Worm (Caenorhabditis elegans): ENCODE data around the gene C26H9A.3.
A peak's percentile ranks its signal among the peaks of the same experiment; 100 is the strongest.

The C26H9A.3 gene

DNA sequence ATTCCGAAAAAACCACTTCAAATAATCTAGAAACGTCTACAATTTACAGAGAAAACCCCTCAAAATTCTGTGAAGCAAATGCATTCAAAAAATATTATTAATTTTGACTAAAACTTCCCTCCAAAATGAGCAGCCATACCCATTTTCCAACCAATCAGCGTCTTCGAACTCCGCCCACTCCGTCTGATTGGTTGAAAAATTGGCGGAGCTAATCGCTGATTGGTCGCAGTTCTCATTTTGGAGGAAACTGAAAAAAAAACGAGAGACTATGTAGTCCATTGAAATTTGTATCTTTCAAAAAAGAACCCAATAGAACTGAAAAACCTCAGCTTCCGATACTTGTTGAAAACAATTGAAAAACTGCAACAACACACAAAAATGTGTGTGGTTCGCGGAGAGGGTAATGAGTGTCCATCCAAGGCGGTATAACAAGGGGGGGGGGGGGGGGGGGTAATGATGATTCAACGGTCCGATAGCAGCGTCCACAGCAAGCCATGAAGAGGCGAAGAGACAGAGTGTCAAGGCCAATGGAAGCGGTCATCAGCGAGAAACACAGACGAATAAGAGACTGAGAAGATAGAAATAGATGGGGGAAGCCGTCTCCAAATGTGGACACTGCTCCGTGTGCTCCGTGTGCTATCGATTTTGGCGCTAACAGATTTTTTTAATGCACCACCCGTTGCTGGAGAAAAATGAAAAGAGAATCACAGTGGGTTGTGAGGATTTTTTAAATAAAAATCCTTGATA is 22.1 kb downstream of the C26H9A.3 start:
- TF ChIP-seq nfyb-1 (GFP tag; IDR thresholded peaks at IDR 0.05) (peak; percentile 69; the same call in 1 of the 2 replicates), zfh-2 (GFP tag; conservative IDR thresholded peaks at IDR 0.05) (peak; percentile 72), D2030.7 (GFP tag; IDR thresholded peaks at IDR 0.05) (no peak)

DNA sequence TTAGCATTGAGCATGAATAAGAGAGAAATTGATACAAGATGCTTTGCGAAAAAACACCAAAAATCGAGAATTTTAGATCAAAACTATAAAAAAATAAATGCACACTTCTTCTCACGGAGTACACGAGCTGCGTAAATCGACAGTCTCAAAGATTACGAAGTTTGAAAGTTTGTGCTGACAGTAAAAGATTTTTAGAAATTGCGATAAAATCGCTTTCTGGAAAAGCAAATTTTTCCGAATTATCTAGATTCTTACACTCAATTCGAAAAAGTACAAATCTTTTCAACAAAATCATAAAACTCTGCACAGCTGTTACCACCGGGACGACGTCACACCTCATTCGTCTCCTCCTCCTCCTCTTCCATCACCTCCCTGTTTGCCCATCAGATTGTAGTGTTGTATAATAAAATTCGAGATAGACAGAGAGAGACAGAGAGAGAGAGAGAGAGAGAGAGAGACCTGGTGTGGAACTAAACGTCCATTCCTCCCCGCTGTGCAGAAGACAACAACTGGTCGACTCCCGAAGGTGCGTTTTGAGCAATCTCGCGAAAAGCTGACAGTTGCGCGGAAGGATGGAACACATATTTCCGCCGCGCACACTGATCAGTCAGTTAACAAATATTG is 24.0 kb downstream of the C26H9A.3 start:
- TF ChIP-seq cebp-2 (GFP tag; IDR thresholded peaks at IDR 0.05): no peak
- 0 out of 2 replicates have a peak, but pooled peaks have one; percentile 35 for TF ChIP-seq zfh-2 (GFP tag; conservative IDR thresholded peaks at IDR 0.05)
- TF ChIP-seq mcd-1 (GFP tag; IDR thresholded peaks at IDR 0.05): 0 out of 2 replicates have a peak, but pooled peaks have one; percentile 17

DNA sequence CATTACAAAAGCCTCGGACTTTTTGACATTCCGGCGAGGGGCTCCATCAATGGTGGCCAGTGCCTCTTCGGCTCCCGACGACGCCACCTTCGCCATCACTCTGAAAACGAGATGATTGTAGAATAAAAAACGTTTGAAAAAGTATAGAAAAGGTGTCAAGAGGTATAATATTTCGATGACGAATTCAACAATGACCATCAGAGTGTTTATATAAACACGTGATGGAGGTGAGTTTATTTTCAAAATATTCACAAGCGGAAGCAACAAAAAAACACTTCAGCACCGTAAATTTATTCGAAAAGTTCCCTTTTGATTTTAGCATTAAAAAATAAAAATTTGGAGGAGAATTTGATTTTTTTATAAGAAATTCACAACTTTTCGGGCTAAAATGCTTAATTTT is 24.6 kb downstream of the C26H9A.3 start, which contains the start of gene efa-6:
Gene efa-6, minus strand, starts transcription at position 101 of the 400 bp plus-strand sequence.
- TF ChIP-seq Y53F4B.3 (GFP tag; IDR thresholded peaks at IDR 0.05): no peak

DNA sequence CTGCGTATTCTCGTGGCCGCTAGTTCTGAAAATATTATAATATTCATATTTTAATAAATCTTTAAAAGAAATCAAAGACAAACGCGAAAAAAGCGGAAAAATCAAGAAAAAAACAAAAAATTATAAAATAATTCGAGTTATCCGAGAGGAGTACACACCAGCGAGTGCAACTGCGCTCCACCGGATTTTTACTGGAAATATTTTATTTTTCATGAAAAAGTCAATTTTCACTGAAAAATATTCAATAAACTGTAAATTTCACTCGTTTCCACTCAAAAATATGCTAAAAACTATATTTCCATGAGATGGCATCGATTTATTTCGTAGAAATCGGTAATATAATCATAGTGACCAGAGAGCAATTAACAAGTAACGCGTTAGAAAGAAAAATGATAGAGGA is 33.8 kb downstream of the C26H9A.3 start, which contains the start of gene Y55D9A.2:
Gene Y55D9A.2, minus strand, starts transcription at position 31 of the 400 bp plus-strand sequence.
- TF ChIP-seq F23B12.7 (tag; optimal IDR thresholded peaks at IDR 0.05; ENCODE audit: insufficient read depth) (peak; percentile 11), F57A8.1 (GFP tag; optimal IDR thresholded peaks at IDR 0.05) (no peak), mcd-1 (GFP tag; IDR thresholded peaks at IDR 0.05) (peak; percentile 82), nhr-120 (GFP tag; IDR thresholded peaks at IDR 0.05) (no peak), aptf-2 (GFP tag; conservative IDR thresholded peaks at IDR 0.05) (no peak), madf-3 (GFP tag; IDR thresholded peaks at IDR 0.05) (no peak), B0336.3 (GFP tag; IDR thresholded peaks at IDR 0.05) (peak; percentile 21; the same call in 1 of the 2 replicates), ceh-79 (tag; optimal IDR thresholded peaks at IDR 0.05) (no peak), K12H6.12 (tag; optimal IDR thresholded peaks at IDR 0.05) (no peak), Y53G8AR.9 (GFP tag; conservative IDR thresholded peaks at IDR 0.05) (0 out of 2 replicates have a peak, but pooled peaks have one; percentile 38), Y79H2A.3 (GFP tag; conservative IDR thresholded peaks at IDR 0.05) (0 out of 2 replicates have a peak, but pooled peaks have one; percentile 11), T07F8.4 (tag; optimal IDR thresholded peaks at IDR 0.05) (no peak), lsl-1 (GFP tag; optimal IDR thresholded peaks at IDR 0.05) (peak; percentile 22), snpc-1.3 (tag; optimal IDR thresholded peaks at IDR 0.05; ENCODE audit: insufficient read depth) (peak; percentile 42), B0019.2 (GFP tag; conservative IDR thresholded peaks at IDR 0.05) (no peak), ets-4 (GFP tag; optimal IDR thresholded peaks at IDR 0.05) (no peak), die-1 (tag; optimal IDR thresholded peaks at IDR 0.05) (no peak), F33H1.4 (GFP tag; IDR thresholded peaks at IDR 0.05) (0 out of 2 replicates have a peak, but pooled peaks have one; percentile 6), repo-1 (tag; optimal IDR thresholded peaks at IDR 0.05) (no peak), him-1 (tag; optimal IDR thresholded peaks at IDR 0.05) (peak; percentile 39), snpc-4 (GFP tag; optimal IDR thresholded peaks at IDR 0.05) (no peak), snpc-4 (tag; optimal IDR thresholded peaks at IDR 0.05) (peak in 1 of 4 experiments; percentile 50), madf-6 (GFP tag; IDR thresholded peaks at IDR 0.05) (no peak), lsy-27 (tag; optimal IDR thresholded peaks at IDR 0.05; ENCODE audit: borderline replicate concordance, insufficient read depth) (no peak), F49E8.2 (tag; optimal IDR thresholded peaks at IDR 0.05; ENCODE audit: insufficient read depth) (peak; percentile 40)

Data from whole organism, young adult.